Fruit fly (Drosophila melanogaster) whole organism, wandering third instar larva: ENCODE data around the gene CG32262.

Experiments used
- CG32264 ChIP-seq: fragments of 200-800 bp; sonication (Bioruptor generic); optimal IDR thresholded peaks from 2 replicates; lab custom pipeline; 2016; ENCODE audit warnings: missing biosample characterization, missing genetic modification characterization
- CG9705 ChIP-seq: fragments of 200-800 bp; sonication (Bioruptor generic); optimal IDR thresholded peaks from 2 replicates; lab custom pipeline; 2018; ENCODE audit warnings: missing biosample characterization, mild to moderate bottlenecking, missing genetic modification characterization
- HLH106 ChIP-seq: fragments of 200-800 bp; optimal IDR thresholded peaks from 3 replicates; lab custom pipeline; 2019; ENCODE audit warnings: missing biosample characterization, mild to moderate bottlenecking, missing genetic modification characterization, moderate library complexity
- Hnf4 ChIP-seq: fragments of 200-800 bp; sonication (Bioruptor generic); optimal IDR thresholded peaks from 2 replicates; lab custom pipeline; 2016; ENCODE audit warnings: missing biosample characterization, mild to moderate bottlenecking, missing genetic modification characterization
- Hr78 ChIP-seq: fragments of >200 bp; optimal IDR thresholded peaks from 2 replicates; lab custom pipeline; 2017; ENCODE audit warnings: missing biosample characterization, missing genetic modification characterization
- OdsH ChIP-seq: fragments of 200-800 bp; sonication (Bioruptor generic); optimal IDR thresholded peaks from 2 replicates; lab custom pipeline; 2016; ENCODE audit warnings: missing biosample characterization, mild to moderate bottlenecking, missing genetic modification characterization
- Rel ChIP-seq, 2 experiments: fragments of 200-800 bp; sonication (Bioruptor generic) in 1 of 2; optimal IDR thresholded peaks; 2 replicates in 1 of 2; 3 replicates in 1 of 2; lab custom pipeline; 2016 to 2019; ENCODE audit warnings: mild to moderate bottlenecking in 2 of 2, missing biosample characterization in 2 of 2, missing genetic modification characterization in 2 of 2, moderate library complexity in 1 of 2
- h ChIP-seq: fragments of 200-800 bp; sonication (Bioruptor generic); optimal IDR thresholded peaks from 3 replicates; lab custom pipeline; 2016; ENCODE audit warnings: missing biosample characterization, mild to moderate bottlenecking, missing genetic modification characterization
- jim ChIP-seq: fragments of 175-275, 200-325 bp; sonication (Bioruptor generic); optimal IDR thresholded peaks from 2 replicates; lab custom pipeline; 2016; ENCODE audit warnings: missing biosample characterization, mild to moderate bottlenecking, missing genetic modification characterization
- pan ChIP-seq: fragments of >200 bp; optimal IDR thresholded peaks from 2 replicates; lab custom pipeline; 2017
- psq ChIP-seq: fragments of 200-800 bp; sonication (Bioruptor generic); optimal IDR thresholded peaks from 3 replicates; lab custom pipeline; 2017; ENCODE audit warnings: missing biosample characterization, mild to moderate bottlenecking, missing genetic modification characterization, moderate library complexity
- usp ChIP-seq: fragments of >200 bp; optimal IDR thresholded peaks from 2 replicates; lab custom pipeline; 2017; ENCODE audit warnings: missing biosample characterization, missing genetic modification characterization

DNA sequence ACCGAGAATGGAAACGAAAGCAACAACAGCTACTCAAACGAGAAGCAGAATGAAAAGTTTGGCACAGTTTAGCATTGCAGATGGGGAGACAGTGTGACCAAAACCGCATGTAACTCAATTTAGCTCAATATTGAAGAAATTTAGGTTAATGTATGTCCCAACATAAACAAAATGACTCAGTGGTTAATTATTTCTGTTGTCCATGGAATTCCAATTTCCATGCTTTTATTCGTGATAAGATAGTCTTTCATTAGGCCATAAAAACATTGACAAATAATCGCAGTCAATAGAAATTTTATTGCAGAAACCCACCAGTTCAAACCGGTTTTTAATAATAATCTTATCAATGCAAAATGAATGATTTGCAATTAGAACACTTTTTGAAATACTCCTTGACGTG is 8.2 kb downstream of the CG32262 start:
- TF ChIP-seq OdsH (GFP tag; lab: Kevin White, UChicago) = no peak
- no peak for TF ChIP-seq CG32264 (GFP tag; lab: Kevin White, UChicago)
- TF ChIP-seq psq (GFP tag; lab: Kevin White, UChicago) = no peak
- no peak for TF ChIP-seq Hnf4
- TF ChIP-seq Rel (GFP tag; optimal IDR thresholded peaks at IDR 0.05; lab: Kevin White, UChicago) = no peak
- no peak for TF ChIP-seq Rel (tag; optimal IDR thresholded peaks at IDR 0.05; lab: Kevin White, UChicago)
- TF ChIP-seq h (GFP tag; lab: Kevin White, UChicago) = no peak
- TF ChIP-seq usp (GFP tag; lab: Kevin White, UChicago) = no peak
- no peak for TF ChIP-seq pan (lab: Kevin White, UChicago)
- no peak for TF ChIP-seq Hr78
- TF ChIP-seq HLH106 (tag; lab: Kevin White, UChicago) = no peak
- no peak for TF ChIP-seq CG9705 (GFP tag; lab: Kevin White, UChicago)
- no peak for TF ChIP-seq jim (GFP tag; lab: Kevin White, UChicago)
